Worm (Caenorhabditis elegans): ENCODE results near the gene C02F4.4.

- no peak for TF ChIP-seq ceh-82 (tag; optimal IDR thresholded peaks at IDR 0.05)
- TF ChIP-seq mdl-1 (tag; optimal IDR thresholded peaks at IDR 0.05), result no peak
- TF ChIP-seq ztf-11 (tag; optimal IDR thresholded peaks at IDR 0.05), result no peak
- TF ChIP-seq aly-2 (tag; optimal IDR thresholded peaks at IDR 0.05), result no peak
- TF ChIP-seq lin-13 (GFP tag; optimal IDR thresholded peaks at IDR 0.05), result no peak
- no peak for TF ChIP-seq rbr-2 (tag; optimal IDR thresholded peaks at IDR 0.05)
- TF ChIP-seq ctbp-1 (GFP tag; IDR thresholded peaks at IDR 0.05), result no peak
- TF ChIP-seq skn-1 (tag; optimal IDR thresholded peaks at IDR 0.05), result no peak
- TF ChIP-seq dmd-8 (GFP tag; IDR thresholded peaks at IDR 0.05), result no peak
These were observed 2.3 kb downstream of the C02F4.4 start for ce11 chrIV:10512752-10513151.

Data from whole organism, L4 larva.